Fruit fly (Drosophila melanogaster) whole organism, embryonic: ENCODE measurements around the gene Polr2M.

Source experiments
- CG6272 ChIP-seq: fragments of 200-800 bp; sonication (Bioruptor generic); IDR thresholded peaks from 2 replicates; pipeline ENCODE4 v1.3.6; 2022; ENCODE audit warnings: missing biosample characterization, missing genetic modification characterization
- peb ChIP-seq: fragments of 200-800 bp; sonication (Bioruptor generic); IDR thresholded peaks from 2 replicates; pipeline ENCODE4 v1.3.6; 2022; ENCODE audit warnings: missing biosample characterization, missing genetic modification characterization

dm6 chr3R:19250063-19250462 is 20.8 kb downstream of the Polr2M start:
- TF ChIP-seq peb = no peak
- no peak for TF ChIP-seq CG6272
